Worm (Caenorhabditis elegans): Measurements from ENCODE around the gene rme-6.
A peak's percentile ranks its signal among the peaks of the same experiment; 100 is the strongest.

The rme-6 gene

ce11 chrX:1122198-1122597, 25.2 kb downstream of the rme-6 start:
- TF ChIP-seq him-1 (tag; optimal IDR thresholded peaks at IDR 0.05) (no peak), W03F9.2 (tag; optimal IDR thresholded peaks at IDR 0.05) (no peak), dao-5 (tag; optimal IDR thresholded peaks at IDR 0.05) (no peak)

ce11 chrX:1123471-1123870, 26.5 kb downstream of the rme-6 start:
- TF ChIP-seq him-1 (tag; optimal IDR thresholded peaks at IDR 0.05) (no peak), W03F9.2 (tag; optimal IDR thresholded peaks at IDR 0.05) (no peak), dao-5 (tag; optimal IDR thresholded peaks at IDR 0.05) (no peak)

- no peak for TF ChIP-seq W03F9.2 (tag; optimal IDR thresholded peaks at IDR 0.05)
- TF ChIP-seq dao-5 (tag; optimal IDR thresholded peaks at IDR 0.05) = no peak
- TF ChIP-seq him-1 (tag; optimal IDR thresholded peaks at IDR 0.05) = no peak
Observed at ce11 chrX:1124146-1124545, 27.2 kb downstream of the rme-6 start, which contains the start of gene C05D9.9. Gene C05D9.9, minus strand, starts transcription at chrX:1124246.

DNA sequence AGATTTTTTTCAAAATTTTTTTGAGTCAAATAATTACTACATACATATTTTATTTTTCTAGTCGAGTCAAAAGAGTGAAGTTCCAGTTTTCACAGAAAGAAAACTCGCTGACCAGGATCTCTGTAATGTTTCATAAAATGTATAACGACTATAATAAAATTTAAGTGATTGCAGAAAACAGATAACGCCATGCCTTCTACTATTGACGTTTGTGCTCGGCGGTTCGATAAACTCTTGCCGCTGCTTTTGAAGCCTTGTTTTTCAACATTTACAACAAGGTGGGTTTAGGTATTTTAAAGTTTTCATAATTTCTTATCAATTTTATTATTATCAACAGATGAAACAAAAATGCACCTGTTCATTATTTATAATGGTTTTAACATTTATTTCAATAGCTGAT, 28.5 kb downstream of the rme-6 start, which contains the start of gene lmp-2:
TSS of gene lmp-2 (plus strand) at position 190 of the 400 bp plus-strand sequence.
- TF ChIP-seq him-1 (tag; optimal IDR thresholded peaks at IDR 0.05) = no peak
- no peak for TF ChIP-seq dao-5 (tag; optimal IDR thresholded peaks at IDR 0.05)

ce11 chrX:1126207-1126606, 29.3 kb downstream of the rme-6 start:
- TF ChIP-seq him-1 (tag; optimal IDR thresholded peaks at IDR 0.05) (no peak), W03F9.2 (tag; optimal IDR thresholded peaks at IDR 0.05) (no peak), dao-5 (tag; optimal IDR thresholded peaks at IDR 0.05) (no peak)

DNA sequence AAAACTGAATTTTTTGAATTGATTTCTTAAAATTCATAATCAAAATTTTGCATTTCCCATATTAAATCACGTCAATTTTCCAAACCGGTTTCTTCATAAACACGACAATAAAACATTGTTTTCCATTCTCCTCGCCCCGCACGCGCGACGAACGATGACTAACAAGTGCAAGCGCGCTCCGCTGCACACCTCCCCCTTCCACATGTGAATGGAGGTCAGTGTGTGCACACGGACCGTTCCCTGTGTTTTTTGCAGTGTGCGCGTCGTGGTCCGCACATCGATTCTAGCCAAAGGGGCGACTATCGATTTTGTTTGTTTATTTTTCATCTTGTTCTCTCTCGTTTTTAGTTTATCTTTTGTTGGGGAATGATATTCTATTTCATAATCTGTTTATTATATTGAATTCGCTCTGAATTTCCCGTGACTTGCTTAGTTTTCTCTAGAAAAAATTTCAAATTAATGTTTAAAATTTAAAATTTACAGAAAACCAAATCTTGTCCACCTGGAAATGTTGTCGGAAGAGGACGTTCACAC, 31.6 kb downstream of the rme-6 start, which contains the start of gene snx-1:
TSS of gene snx-1 (plus strand) at position 484 of the 534 bp plus-strand sequence.
- TF ChIP-seq W03F9.2 (tag; optimal IDR thresholded peaks at IDR 0.05) (peak; percentile 5), dao-5 (tag; optimal IDR thresholded peaks at IDR 0.05) (no peak)

DNA sequence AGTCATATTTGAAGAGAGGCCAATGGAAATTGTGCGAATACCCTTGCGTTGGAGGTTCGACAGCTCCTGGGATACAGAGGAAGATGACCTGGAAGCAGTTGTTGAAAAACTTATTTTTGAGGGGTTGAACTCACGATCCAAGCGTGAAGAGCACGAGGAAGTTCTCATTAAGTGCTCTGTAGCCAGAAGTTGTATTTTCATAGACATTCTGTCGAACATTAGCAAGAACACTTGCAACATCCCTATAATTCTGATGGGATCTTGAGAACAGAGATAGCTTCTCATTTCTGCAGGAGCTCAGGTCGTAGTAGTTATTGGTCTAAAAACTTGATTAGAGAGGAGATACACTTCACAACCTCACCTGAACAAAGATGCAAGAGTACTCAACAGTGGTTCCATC, 44.7 kb downstream of the rme-6 start:
- TF ChIP-seq W03F9.2 (tag; optimal IDR thresholded peaks at IDR 0.05) (no peak), dao-5 (tag; optimal IDR thresholded peaks at IDR 0.05) (no peak), him-1 (tag; optimal IDR thresholded peaks at IDR 0.05) (no peak)

DNA sequence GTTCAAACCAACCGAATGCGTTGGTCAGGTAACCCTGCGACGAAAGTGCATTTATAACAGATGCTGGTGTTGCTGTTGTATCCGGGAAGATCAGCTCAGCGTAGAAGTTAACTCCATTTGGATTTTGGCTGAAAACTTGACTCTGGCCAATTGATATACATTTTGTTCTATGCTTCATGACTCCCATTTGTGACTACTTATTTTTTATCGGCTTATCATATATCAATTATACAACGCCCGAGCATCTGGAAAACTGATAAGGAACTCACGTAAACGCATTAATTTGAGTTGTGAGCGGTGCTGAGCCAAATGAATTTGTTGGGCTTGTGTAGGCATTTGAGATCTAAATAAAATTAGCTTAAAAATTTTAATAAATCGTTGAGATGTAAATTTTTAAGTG, 50.4 kb downstream of the rme-6 start:
- TF ChIP-seq W03F9.2 (tag; optimal IDR thresholded peaks at IDR 0.05) = no peak
- no peak for TF ChIP-seq dao-5 (tag; optimal IDR thresholded peaks at IDR 0.05)
- TF ChIP-seq him-1 (tag; optimal IDR thresholded peaks at IDR 0.05) = no peak

DNA sequence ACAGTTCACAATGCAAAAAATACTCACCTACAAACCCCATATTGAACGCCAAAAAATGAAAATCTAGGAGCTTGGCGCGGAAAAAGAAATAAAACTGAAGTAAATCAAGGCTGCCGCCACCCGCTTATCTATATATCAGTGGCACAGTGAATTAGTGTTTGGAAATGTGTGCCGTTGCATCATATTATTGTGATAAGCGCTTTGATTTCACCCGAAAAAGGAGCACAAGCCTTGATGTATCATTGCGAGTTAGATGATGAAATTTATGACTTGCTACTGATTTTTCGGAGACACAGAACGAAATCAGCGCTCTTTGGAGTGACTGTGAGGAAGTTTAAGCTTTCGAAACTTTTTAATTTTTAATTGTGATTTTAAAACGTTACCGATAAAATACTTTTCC, 51.5 kb downstream of the rme-6 start, which contains the start of the genes R193.2 and R193.6:
TSS of gene R193.2 (minus strand) at position 148 of the 400 bp plus-strand sequence.
TSS of gene R193.6 (plus strand) at position 350 of the 400 bp plus-strand sequence.
- TF ChIP-seq W03F9.2 (tag; optimal IDR thresholded peaks at IDR 0.05) (no peak), him-1 (tag; optimal IDR thresholded peaks at IDR 0.05) (no peak), dao-5 (tag; optimal IDR thresholded peaks at IDR 0.05) (no peak)

All from whole organism, L4/young adult.